Fruit fly (Drosophila melanogaster) whole organism: ENCODE measurements around the gene mag.

Experiments used
- CG8478 ChIP-seq: fragments of >200 bp; optimal IDR thresholded peaks from 2 replicates; lab custom pipeline; 2018; ENCODE audit warnings: inconsistent platforms
- Dll ChIP-seq: fragments of >200 bp; optimal IDR thresholded peaks from 2 replicates; lab custom pipeline; 2017
- EcR ChIP-seq, 2 experiments: fragments of >200 bp; optimal IDR thresholded peaks; 2 replicates each; lab custom pipeline; 2017; ENCODE audit warnings: missing biosample characterization in 2 of 2, missing genetic modification characterization in 2 of 2, missing genetic modification reagents in 2 of 2
- pan ChIP-seq: fragments of >200 bp; optimal IDR thresholded peaks from 2 replicates; lab custom pipeline; 2017
- psq ChIP-seq: fragments of >200 bp; optimal IDR thresholded peaks from 2 replicates; lab custom pipeline; 2017
- usp ChIP-seq: fragments of >200 bp; optimal IDR thresholded peaks from 2 replicates; lab custom pipeline; 2017; ENCODE audit warnings: missing biosample characterization, missing genetic modification characterization, mixed read lengths

The mag gene

DNA sequence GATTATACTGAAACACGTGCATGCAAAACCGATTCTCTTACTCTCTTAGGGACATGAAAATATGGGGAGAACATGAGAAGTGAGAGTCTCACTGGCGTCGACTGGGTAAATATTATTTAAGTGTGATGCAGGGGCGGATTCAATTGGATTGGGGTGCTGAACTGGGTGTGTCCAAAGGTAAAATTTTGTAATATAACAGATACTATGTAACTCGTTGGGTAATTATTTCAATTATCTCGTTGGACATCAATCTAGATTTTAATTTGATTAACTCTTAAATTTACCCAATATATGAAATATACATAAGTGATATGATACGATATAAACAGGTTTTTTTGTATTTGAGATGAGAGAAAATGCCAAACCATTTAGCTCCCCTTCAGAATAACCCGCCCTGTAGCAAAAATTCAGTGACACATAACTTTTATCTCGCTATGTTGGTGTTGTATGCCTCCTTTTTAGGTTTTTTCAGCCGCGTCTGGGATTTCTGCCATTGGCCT is 47.7 kb downstream of the mag start:
- TF ChIP-seq usp (GFP tag; lab: Kevin White, UChicago) (no peak), Dll (lab: Kevin White, UChicago) (no peak)

DNA sequence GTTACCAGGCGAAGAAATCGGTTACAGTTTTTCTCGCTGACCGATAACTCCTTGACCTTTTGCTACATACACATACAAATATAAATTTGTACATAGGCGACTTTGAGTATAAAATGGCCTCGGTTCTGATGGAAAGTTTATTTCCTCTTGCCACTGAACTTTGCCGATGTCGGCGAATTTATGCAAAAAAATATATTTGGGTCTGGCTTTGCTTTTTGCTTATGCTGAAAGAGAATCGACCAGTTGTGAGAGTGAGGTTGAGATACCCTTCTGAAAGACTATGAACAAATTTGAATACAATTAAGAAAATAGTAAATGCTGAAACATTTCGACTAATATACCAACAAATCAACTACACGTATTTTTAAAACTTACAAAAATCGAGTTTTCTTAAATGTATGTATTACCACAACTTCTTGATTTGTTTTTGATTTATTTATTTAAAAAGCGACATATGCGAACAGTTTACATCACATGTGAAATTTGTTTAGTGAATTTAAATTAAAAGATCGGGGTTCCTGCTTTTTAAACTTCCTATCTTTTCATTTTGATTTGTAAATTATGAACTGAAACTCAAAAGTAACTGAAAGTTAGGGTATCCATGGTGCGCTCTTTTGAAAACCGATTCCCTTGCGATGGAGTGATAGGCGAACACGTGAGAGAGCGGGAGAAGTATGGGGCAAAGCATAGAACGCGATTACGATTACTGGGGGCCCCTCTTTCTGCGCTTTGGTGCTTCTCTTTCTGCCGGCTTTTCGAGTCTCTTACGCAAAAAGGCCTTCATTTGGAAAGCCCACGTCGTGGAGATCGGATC is 48.8 kb downstream of the mag start:
- TF ChIP-seq psq (no peak), CG8478 (lab: Kevin White, UChicago) (no peak), usp (GFP tag; lab: Kevin White, UChicago) (no peak), Dll (lab: Kevin White, UChicago) (no peak), pan (lab: Kevin White, UChicago) (no peak), EcR (GFP tag; optimal IDR thresholded peaks at IDR 0.05; lab: Kevin White, UChicago) (no peak)

- TF ChIP-seq EcR (GFP tag; optimal IDR thresholded peaks at IDR 0.05; lab: Kevin White, UChicago) (no peak), Dll (lab: Kevin White, UChicago) (no peak), usp (GFP tag; lab: Kevin White, UChicago) (no peak), CG8478 (lab: Kevin White, UChicago) (no peak), pan (lab: Kevin White, UChicago) (no peak), psq (no peak)
Measured at dm6 chr3L:20511499-20512108, 51.1 kb downstream of the mag start.
